Worm (Caenorhabditis elegans) whole organism, late embryonic: ENCODE data around the gene F22B5.5.

Experiments
- C38D4.7 ChIP-seq: fragments of 200-800 bp; sonication (Bioruptor generic); optimal IDR thresholded peaks from 2 replicates; lab custom pipeline; 2018; ENCODE audit warnings: mild to moderate bottlenecking, missing genetic modification characterization, moderate library complexity, missing compliant biosample characterization
- K02D7.2 ChIP-seq: sonication (generic microtip); optimal IDR thresholded peaks from 2 replicates; lab custom pipeline; 2017; ENCODE audit warnings: mild to moderate bottlenecking, missing genetic modification characterization, missing compliant biosample characterization
- K09A11.1 ChIP-seq: sonication (generic microtip); optimal IDR thresholded peaks from 2 replicates; lab custom pipeline; 2017; ENCODE audit warnings: antibody characterized with exemption, mild to moderate bottlenecking, missing genetic modification characterization, missing compliant biosample characterization; ENCODE audit not compliant: insufficient read depth
- T23F11.4 ChIP-seq: fragments of 200-800 bp; sonication (Bioruptor generic); optimal IDR thresholded peaks from 2 replicates; lab custom pipeline; 2018; ENCODE audit warnings: mild to moderate bottlenecking, missing genetic modification characterization, missing compliant biosample characterization
- Y22D7AL.16 ChIP-seq: sonication (generic microtip); optimal IDR thresholded peaks from 2 replicates; lab custom pipeline; 2016; ENCODE audit warnings: missing genetic modification characterization, missing compliant biosample characterization
- ama-1 ChIP-seq: fragments of 150-350 bp; optimal IDR thresholded peaks from 2 replicates; lab custom pipeline; 2014
- ceh-18 ChIP-seq: sonication (generic microtip); optimal IDR thresholded peaks from 2 replicates; lab custom pipeline; 2016; ENCODE audit warnings: missing genetic modification characterization, missing compliant biosample characterization
- ceh-24 ChIP-seq: sonication (generic microtip); optimal IDR thresholded peaks from 2 replicates; lab custom pipeline; 2016; ENCODE audit warnings: mild to moderate bottlenecking, missing genetic modification characterization, missing compliant biosample characterization
- ceh-30 ChIP-seq: fragments of 150-350 bp; optimal IDR thresholded peaks from 2 replicates; lab custom pipeline; 2014; ENCODE audit warnings: missing biosample characterization, missing genetic modification characterization
- ceh-34 ChIP-seq: sonication (generic microtip); optimal IDR thresholded peaks from 2 replicates; lab custom pipeline; 2016; ENCODE audit warnings: mild to moderate bottlenecking, missing genetic modification characterization, missing compliant biosample characterization
- ceh-6 ChIP-seq: fragments of 200-800 bp; sonication (Bioruptor generic); optimal IDR thresholded peaks from 2 replicates; lab custom pipeline; 2018; ENCODE audit warnings: mild to moderate bottlenecking, missing genetic modification characterization, missing compliant biosample characterization
- che-1 ChIP-seq: sonication (generic microtip); optimal IDR thresholded peaks from 2 replicates; lab custom pipeline; 2016; ENCODE audit warnings: mild to moderate bottlenecking, missing genetic modification characterization, missing compliant biosample characterization
- dmd-4 ChIP-seq: sonication (generic microtip); optimal IDR thresholded peaks from 2 replicates; lab custom pipeline; 2016; ENCODE audit warnings: borderline replicate concordance, missing genetic modification characterization, missing compliant biosample characterization
- dve-1 ChIP-seq: sonication (generic microtip); optimal IDR thresholded peaks from 2 replicates; lab custom pipeline; 2017; ENCODE audit warnings: antibody characterized with exemption, mild to moderate bottlenecking, missing genetic modification characterization, missing compliant biosample characterization
- elt-2 ChIP-seq: sonication (generic microtip); optimal IDR thresholded peaks from 2 replicates; lab custom pipeline; 2016; ENCODE audit warnings: missing genetic modification reagents, missing genetic modification characterization, missing compliant biosample characterization
- fkh-10 ChIP-seq: fragments of 150-350 bp; optimal IDR thresholded peaks from 2 replicates; lab custom pipeline; 2014; ENCODE audit warnings: missing biosample characterization, missing genetic modification reagents, missing genetic modification characterization
- fkh-6 ChIP-seq: sonication (generic microtip); optimal IDR thresholded peaks from 2 replicates; lab custom pipeline; 2016; ENCODE audit warnings: missing genetic modification characterization, missing compliant biosample characterization
- gmeb-2 ChIP-seq: sonication (generic microtip); optimal IDR thresholded peaks from 2 replicates; lab custom pipeline; 2016; ENCODE audit warnings: missing genetic modification characterization, inconsistent platforms, missing compliant biosample characterization
- hlh-13 ChIP-seq: fragments of 200-800 bp; sonication (Bioruptor generic); optimal IDR thresholded peaks from 2 replicates; lab custom pipeline; 2018; ENCODE audit warnings: mild to moderate bottlenecking, missing genetic modification characterization, missing compliant biosample characterization
- nfya-1 ChIP-seq: sonication (generic microtip); optimal IDR thresholded peaks from 2 replicates; lab custom pipeline; 2017; ENCODE audit warnings: missing genetic modification characterization, mild to moderate bottlenecking, missing compliant biosample characterization, antibody characterized with exemption, moderate library complexity
- pax-1 ChIP-seq: fragments of 150-350 bp; optimal IDR thresholded peaks from 2 replicates; lab custom pipeline; 2014; ENCODE audit warnings: missing biosample characterization, missing genetic modification characterization
- ref-2 ChIP-seq: sonication (generic microtip); optimal IDR thresholded peaks from 2 replicates; lab custom pipeline; 2016; ENCODE audit warnings: missing genetic modification characterization, missing compliant biosample characterization
- rnt-1 ChIP-seq: sonication (generic microtip); optimal IDR thresholded peaks from 2 replicates; lab custom pipeline; 2016; ENCODE audit warnings: missing genetic modification characterization, missing compliant biosample characterization
- sox-4 ChIP-seq: sonication (generic microtip); optimal IDR thresholded peaks from 2 replicates; lab custom pipeline; 2017; ENCODE audit warnings: mild to moderate bottlenecking, missing genetic modification characterization, inconsistent platforms, missing compliant biosample characterization
- unc-42 ChIP-seq: sonication (generic microtip); optimal IDR thresholded peaks from 2 replicates; lab custom pipeline; 2016; ENCODE audit warnings: missing genotype, missing genetic modification characterization, missing compliant biosample characterization
- unc-55 ChIP-seq: sonication (generic microtip); optimal IDR thresholded peaks from 2 replicates; lab custom pipeline; 2017; ENCODE audit warnings: missing biosample characterization, missing genetic modification reagents, missing genetic modification characterization
- unc-86 ChIP-seq: sonication (generic microtip); optimal IDR thresholded peaks from 2 replicates; lab custom pipeline; 2016; ENCODE audit warnings: missing genetic modification characterization, missing compliant biosample characterization
- zip-5 ChIP-seq: sonication (generic microtip); optimal IDR thresholded peaks from 2 replicates; lab custom pipeline; 2016; ENCODE audit warnings: missing genetic modification characterization, missing compliant biosample characterization

Gene F22B5.5

ce11 chrII:8485603-8486002 is 31.2 kb upstream of the F22B5.5 start, which contains the start of gene gbh-2:
Gene gbh-2 (plus strand): TSS chrII:8485879.
- TF ChIP-seq K02D7.2 (tag; lab: Kevin White, UChicago) = no peak
- no peak for TF ChIP-seq ceh-34
- TF ChIP-seq che-1 (tag; lab: Kevin White, UChicago) = no peak
- no peak for TF ChIP-seq ceh-24 (tag; lab: Kevin White, UChicago)
- TF ChIP-seq elt-2 = peak; percentile 36
- no peak for TF ChIP-seq T23F11.4 (GFP tag; lab: Kevin White, UChicago)

ce11 chrII:8484546-8484945 is 30.1 kb upstream of the F22B5.5 start:
- TF ChIP-seq gmeb-2 (tag; lab: Kevin White, UChicago) = no peak
- no peak for TF ChIP-seq C38D4.7 (GFP tag; lab: Kevin White, UChicago)
- TF ChIP-seq hlh-13 (GFP tag; lab: Kevin White, UChicago) = no peak
- TF ChIP-seq ceh-30 (tag; lab: Kevin White, UChicago) = no peak
- TF ChIP-seq dve-1 (tag; lab: Kevin White, UChicago) = peak; percentile 38
- TF ChIP-seq zip-5 = no peak
- TF ChIP-seq K09A11.1 (tag; lab: Kevin White, UChicago) = no peak
- TF ChIP-seq T23F11.4 (GFP tag; lab: Kevin White, UChicago) = no peak
- TF ChIP-seq ceh-18 (tag; lab: Kevin White, UChicago) = no peak
- peak; percentile 40 for TF ChIP-seq elt-2
- TF ChIP-seq ama-1 (lab: Kevin White, UChicago) = no peak
- TF ChIP-seq, all 69 proteins: peak for 2

- TF ChIP-seq ceh-6 (GFP tag; lab: Kevin White, UChicago) (no peak), nfya-1 (no peak), unc-55 (GFP tag; lab: Kevin White, UChicago) (peak; percentile 11), fkh-10 (no peak), unc-86 (tag; lab: Kevin White, UChicago) (no peak), Y22D7AL.16 (tag; lab: Kevin White, UChicago) (no peak), rnt-1 (tag; lab: Kevin White, UChicago) (no peak), che-1 (tag; lab: Kevin White, UChicago) (no peak), ref-2 (tag; lab: Kevin White, UChicago) (no peak)
These were observed 29.4 kb upstream of the F22B5.5 start, which contains the start of gene taap-1 for ce11 chrII:8483793-8484186. Gene taap-1 (minus strand): TSS chrII:8483871.

ce11 chrII:8483124-8483792 is 28.8 kb upstream of the F22B5.5 start:
- TF ChIP-seq dve-1 (tag; lab: Kevin White, UChicago) (peak; percentile 4), nfya-1 (peak; percentile 0), sox-4 (tag; lab: Kevin White, UChicago) (no peak), unc-42 (tag; lab: Kevin White, UChicago) (peak; percentile 31)

- TF ChIP-seq gmeb-2 (tag; lab: Kevin White, UChicago) = no peak
These were observed 27.4 kb upstream of the F22B5.5 start, which contains the start of gene M05D6.5 for ce11 chrII:8481731-8482253. Gene M05D6.5 (minus strand): TSS chrII:8482203.

ce11 chrII:8481033-8481708 is 26.8 kb upstream of the F22B5.5 start:
- peak; percentile 11 for TF ChIP-seq rnt-1 (tag; lab: Kevin White, UChicago)
- no peak for TF ChIP-seq fkh-6 (tag; lab: Kevin White, UChicago)
- TF ChIP-seq pax-1 (tag; lab: Kevin White, UChicago) = peak; percentile 74
- peak; percentile 30 for TF ChIP-seq unc-55 (GFP tag; lab: Kevin White, UChicago)
- no peak for TF ChIP-seq dmd-4 (tag; lab: Kevin White, UChicago)
- TF ChIP-seq elt-2 = peak; percentile 21
- TF ChIP-seq, all 69 proteins: peak for 4
